Worm (Caenorhabditis elegans) whole organism, early embryonic: Measurements from ENCODE around the gene xbp-1.

ENCODE experiments used
- B0310.2 ChIP-seq: sonication (generic microtip); optimal IDR thresholded peaks from 2 replicates; lab custom pipeline; 2016; ENCODE audit warnings: mild to moderate bottlenecking, missing genetic modification characterization, missing compliant biosample characterization
- F13C5.2 ChIP-seq: sonication (generic microtip); optimal IDR thresholded peaks from 2 replicates; lab custom pipeline; 2017; ENCODE audit warnings: mild to moderate bottlenecking, missing genetic modification characterization, inconsistent platforms, missing compliant biosample characterization
- aly-1 ChIP-seq: sonication (generic microtip); optimal IDR thresholded peaks from 2 replicates; lab custom pipeline; 2016; ENCODE audit warnings: missing genetic modification characterization, missing compliant biosample characterization
- ama-1 ChIP-seq: fragments of 150-350 bp; optimal IDR thresholded peaks from 2 replicates; lab custom pipeline; 2014
- ceh-36 ChIP-seq: sonication (generic microtip); optimal IDR thresholded peaks from 2 replicates; lab custom pipeline; 2016; ENCODE audit warnings: missing genetic modification characterization, inconsistent platforms, missing compliant biosample characterization
- ets-7 ChIP-seq: sonication (generic microtip); optimal IDR thresholded peaks from 2 replicates; lab custom pipeline; 2016; ENCODE audit warnings: missing genotype, missing genetic modification characterization, missing compliant biosample characterization
- flt-1 ChIP-seq: fragments of 200-800 bp; sonication (Bioruptor generic); IDR thresholded peaks from 2 replicates; pipeline ENCODE4 v1.3.6; 2022; ENCODE audit warnings: missing genetic modification characterization, missing compliant biosample characterization
- hmbx-1 ChIP-seq: sonication (generic microtip); optimal IDR thresholded peaks from 2 replicates; lab custom pipeline; 2016; ENCODE audit warnings: mild to moderate bottlenecking, missing genetic modification characterization, missing compliant biosample characterization
- hmg-4 ChIP-seq: fragments of 200-800 bp; sonication (Bioruptor generic); optimal IDR thresholded peaks from 2 replicates; lab custom pipeline; 2018; ENCODE audit warnings: mild to moderate bottlenecking, missing genetic modification characterization, missing compliant biosample characterization
- hnd-1 ChIP-seq: sonication (generic microtip); optimal IDR thresholded peaks from 2 replicates; lab custom pipeline; 2016; ENCODE audit warnings: missing genetic modification characterization, missing compliant biosample characterization
- pes-1 ChIP-seq: fragments of 200-800 bp; sonication (Bioruptor generic); IDR thresholded peaks from 2 replicates; pipeline ENCODE4 v1.3.6; 2022; ENCODE audit warnings: missing genetic modification reagents, missing genetic modification characterization, missing compliant biosample characterization
- scrt-1 ChIP-seq: fragments of 200-800 bp; sonication (Bioruptor generic); IDR thresholded peaks from 2 replicates; pipeline ENCODE4 v1.3.6; 2022; ENCODE audit warnings: missing genetic modification characterization, missing compliant biosample characterization
- sea-1 ChIP-seq: fragments of 200-800 bp; sonication (Bioruptor generic); conservative IDR thresholded peaks from 2 replicates; pipeline ENCODE4 v1.3.6; 2022; ENCODE audit warnings: missing genetic modification characterization, missing compliant biosample characterization
- tbx-37 ChIP-seq: fragments of 200-800 bp; sonication (Bioruptor generic); conservative IDR thresholded peaks from 2 replicates; pipeline ENCODE4 v1.3.6; 2022; ENCODE audit warnings: missing genetic modification reagents, missing genetic modification characterization, missing compliant biosample characterization

The xbp-1 gene

ce11 chrIII:4241181-4241580 lies 47.6 kb downstream of the xbp-1 start:
- TF ChIP-seq sea-1 (GFP tag; lab: Robert Waterston, UW), result no peak
- no peak for TF ChIP-seq flt-1 (GFP tag; lab: Robert Waterston, UW)
- TF ChIP-seq F13C5.2 (tag; lab: Kevin White, UChicago), result no peak
- no peak for TF ChIP-seq hmg-4

ce11 chrIII:4242225-4242862 lies 48.7 kb downstream of the xbp-1 start, which contains the start of gene F43C1.7:
TSS of gene F43C1.7 (minus strand) at chrIII:4242575.
- no peak for TF ChIP-seq hmbx-1
- TF ChIP-seq aly-1, result no peak
- TF ChIP-seq F13C5.2 (tag; lab: Kevin White, UChicago), result no peak

- TF ChIP-seq B0310.2 (tag; lab: Kevin White, UChicago) (no peak), ets-7 (tag; lab: Kevin White, UChicago) (no peak), sea-1 (GFP tag; lab: Robert Waterston, UW) (no peak), hnd-1 (tag; lab: Kevin White, UChicago) (no peak), scrt-1 (GFP tag; lab: Robert Waterston, UW) (no peak), ama-1 (lab: Kevin White, UChicago) (no peak), hmbx-1 (no peak), tbx-37 (GFP tag; lab: Robert Waterston, UW) (no peak), flt-1 (GFP tag; lab: Robert Waterston, UW) (no peak), hmg-4 (no peak), pes-1 (GFP tag; lab: Robert Waterston, UW) (no peak)
Observed at ce11 chrIII:4243461-4243860, 49.9 kb downstream of the xbp-1 start, which contains the start of gene mrpl-21. TSS of gene mrpl-21 (minus strand) at chrIII:4243561.

- TF ChIP-seq sea-1 (GFP tag; lab: Robert Waterston, UW) (no peak), ceh-36 (tag; lab: Kevin White, UChicago) (no peak)
Observed at ce11 chrIII:4244285-4244684, 50.7 kb downstream of the xbp-1 start, which contains the start of gene zhit-2. TSS of gene zhit-2 (minus strand) at chrIII:4244385.
